Worm (Caenorhabditis elegans) whole organism, L2 larva: ENCODE measurements around the gene T24H10.1.
A peak's percentile ranks its signal among the peaks of the same experiment; 100 is the strongest.

Source experiments
- C34F6.9 ChIP-seq: fragments of 150-350 bp; optimal IDR thresholded peaks from 2 replicates; lab custom pipeline; 2014; ENCODE audit warnings: missing biosample characterization, missing genetic modification characterization
- F13H6.1 ChIP-seq: sonication (generic microtip); optimal IDR thresholded peaks from 2 replicates; lab custom pipeline; 2016; ENCODE audit warnings: missing genetic modification characterization, missing compliant biosample characterization
- Y55F3AM.14 ChIP-seq: fragments of 200-800 bp; sonication (Bioruptor generic); optimal IDR thresholded peaks from 2 replicates; lab custom pipeline; 2018; ENCODE audit warnings: mild to moderate bottlenecking, missing genetic modification characterization, missing compliant biosample characterization
- alr-1 ChIP-seq: fragments of 150-350 bp; optimal IDR thresholded peaks from 2 replicates; lab custom pipeline; 2014; ENCODE audit warnings: missing biosample characterization, missing genetic modification characterization
- blmp-1 ChIP-seq: sonication (generic microtip); optimal IDR thresholded peaks from 2 replicates; lab custom pipeline; 2017; ENCODE audit warnings: missing genetic modification characterization, mild to moderate bottlenecking, missing compliant biosample characterization, antibody characterized with exemption, moderate library complexity; ENCODE audit not compliant: insufficient read depth
- ceh-16 ChIP-seq: fragments of 150-350 bp; optimal IDR thresholded peaks from 2 replicates; lab custom pipeline; 2014; ENCODE audit warnings: missing biosample characterization, missing genetic modification characterization
- ceh-82 ChIP-seq: fragments of 150-350 bp; optimal IDR thresholded peaks from 2 replicates; lab custom pipeline; 2014; ENCODE audit warnings: missing biosample characterization, missing genetic modification characterization
- crh-2 ChIP-seq: sonication (generic microtip); optimal IDR thresholded peaks from 2 replicates; lab custom pipeline; 2017; ENCODE audit warnings: missing biosample characterization, missing genetic modification characterization
- dmd-4 ChIP-seq: sonication (generic microtip); optimal IDR thresholded peaks from 2 replicates; lab custom pipeline; 2017; ENCODE audit warnings: missing biosample characterization, missing genetic modification characterization
- fos-1 ChIP-seq: fragments of 150-350 bp; optimal IDR thresholded peaks from 2 replicates; lab custom pipeline; 2014; ENCODE audit warnings: missing biosample characterization, missing genetic modification characterization
- gmeb-1 ChIP-seq: fragments of 150-350 bp; optimal IDR thresholded peaks from 2 replicates; lab custom pipeline; 2014; ENCODE audit warnings: missing biosample characterization, missing genetic modification characterization
- lin-11 ChIP-seq: fragments of 150-350 bp; sonication (generic microtip); optimal IDR thresholded peaks from 2 replicates; lab custom pipeline; 2014; ENCODE audit warnings: missing biosample characterization, missing genetic modification characterization, inconsistent platforms, mixed read lengths
- lin-39 ChIP-seq: fragments of 150-350 bp; optimal IDR thresholded peaks from 2 replicates; lab custom pipeline; 2014; ENCODE audit warnings: missing biosample characterization, missing genetic modification reagents, missing genetic modification characterization
- lsy-2 ChIP-seq, 2 experiments: fragments of 150-350 bp in 1 of 2; sonication (generic microtip) in 1 of 2; optimal IDR thresholded peaks; 2 replicates each; lab custom pipeline; 2014 to 2017; ENCODE audit warnings: missing biosample characterization in 2 of 2, missing genetic modification characterization in 2 of 2
- mbf-1 ChIP-seq: sonication (generic microtip); optimal IDR thresholded peaks from 2 replicates; lab custom pipeline; 2017; ENCODE audit warnings: missing biosample characterization, missing genetic modification characterization
- mdl-1 ChIP-seq, 2 experiments: fragments of 150-350 bp in 1 of 2; sonication (generic microtip) in 1 of 2; optimal IDR thresholded peaks; 2 replicates each; lab custom pipeline; 2017; ENCODE audit warnings: missing biosample characterization in 2 of 2, missing genetic modification characterization in 2 of 2
- nhr-10 ChIP-seq: sonication (generic microtip); optimal IDR thresholded peaks from 2 replicates; lab custom pipeline; 2017; ENCODE audit warnings: missing biosample characterization, missing genetic modification characterization
- nhr-11 ChIP-seq: fragments of 150-350 bp; optimal IDR thresholded peaks from 2 replicates; lab custom pipeline; 2014; ENCODE audit warnings: missing biosample characterization, missing genetic modification characterization
- nhr-12 ChIP-seq: fragments of 150-350 bp; optimal IDR thresholded peaks from 2 replicates; lab custom pipeline; 2014; ENCODE audit warnings: missing biosample characterization, missing genetic modification characterization
- nhr-129 ChIP-seq: fragments of 150-350 bp; optimal IDR thresholded peaks from 2 replicates; lab custom pipeline; 2014; ENCODE audit warnings: missing biosample characterization, missing genetic modification characterization
- nhr-21 ChIP-seq: fragments of 150-350 bp; optimal IDR thresholded peaks from 2 replicates; lab custom pipeline; 2014; ENCODE audit warnings: missing biosample characterization, missing genetic modification characterization
- nhr-6 ChIP-seq: fragments of 150-350 bp; optimal IDR thresholded peaks from 2 replicates; lab custom pipeline; 2014; ENCODE audit warnings: missing biosample characterization, missing genetic modification characterization
- peb-1 ChIP-seq: fragments of 150-350 bp; optimal IDR thresholded peaks from 2 replicates; lab custom pipeline; 2014; ENCODE audit warnings: missing biosample characterization, missing genetic modification characterization
- skn-1 ChIP-seq: sonication (generic microtip); optimal IDR thresholded peaks from 2 replicates; lab custom pipeline; 2017; ENCODE audit warnings: missing biosample characterization, missing genetic modification characterization
- sma-3 ChIP-seq: sonication (generic microtip); optimal IDR thresholded peaks from 2 replicates; lab custom pipeline; 2016; ENCODE audit warnings: missing genetic modification reagents, missing genetic modification characterization, missing compliant biosample characterization
- sma-9 ChIP-seq, 2 experiments: fragments of 150-350 bp in 1 of 2; sonication (generic microtip) in 1 of 2; optimal IDR thresholded peaks; 2 replicates each; lab custom pipeline; 2014 to 2016; ENCODE audit warnings: missing genetic modification characterization in 2 of 2, mild to moderate bottlenecking in 1 of 2, missing biosample characterization in 1 of 2, missing compliant biosample characterization in 1 of 2, missing genetic modification reagents in 1 of 2, moderate library complexity in 1 of 2
- snpc-4 ChIP-seq: fragments of 150-350 bp; optimal IDR thresholded peaks from 2 replicates; lab custom pipeline; 2014; ENCODE audit warnings: missing biosample characterization, missing genetic modification characterization
- unc-55 ChIP-seq: fragments of 150-350 bp; sonication (generic microtip); optimal IDR thresholded peaks from 3 replicates; lab custom pipeline; 2014; ENCODE audit warnings: missing biosample characterization, missing genetic modification reagents, missing genetic modification characterization
- unc-62 ChIP-seq: fragments of 150-350 bp; optimal IDR thresholded peaks from 2 replicates; lab custom pipeline; 2014; ENCODE audit warnings: missing biosample characterization, missing genetic modification reagents, missing genetic modification characterization
- zag-1 ChIP-seq: fragments of 150-350 bp; optimal IDR thresholded peaks from 2 replicates; lab custom pipeline; 2014; ENCODE audit warnings: missing biosample characterization, missing genetic modification characterization
- ztf-1 ChIP-seq: fragments of 200-800 bp; sonication (Bioruptor generic); conservative IDR thresholded peaks from 2 replicates; pipeline ENCODE4 v1.3.6; 2022; ENCODE audit warnings: missing genetic modification characterization, missing compliant biosample characterization
- ztf-11 ChIP-seq: sonication (generic microtip); optimal IDR thresholded peaks from 2 replicates; lab custom pipeline; 2017; ENCODE audit warnings: missing biosample characterization, missing genetic modification characterization
- ztf-4 ChIP-seq: fragments of 150-350 bp; optimal IDR thresholded peaks from 2 replicates; lab custom pipeline; 2014; ENCODE audit warnings: missing biosample characterization, missing genetic modification characterization

The T24H10.1 gene

ce11 chrII:9112851-9113250 is 13.7 kb downstream of the T24H10.1 start, which contains the start of gene jun-1 (continued):
- peak; percentile 51 for TF ChIP-seq ceh-16
- TF ChIP-seq nhr-10 (tag; lab: Kevin White, UChicago) = no peak
- peak; percentile 94 for TF ChIP-seq ztf-4 (tag; lab: Kevin White, UChicago)
- no peak for TF ChIP-seq lin-11
- TF ChIP-seq nhr-12 (tag; lab: Kevin White, UChicago) = no peak
- no peak for TF ChIP-seq lin-39 (tag; lab: Kevin White, UChicago)
- no peak for TF ChIP-seq dmd-4 (tag; lab: Kevin White, UChicago)
- peak; percentile 67 for TF ChIP-seq blmp-1 (tag; lab: Kevin White, UChicago)
- TF ChIP-seq mbf-1 (tag; lab: Kevin White, UChicago) = no peak
- peak; percentile 94 for TF ChIP-seq sma-3 (GFP tag; lab: Kevin White, UChicago)
- peak; percentile 93 for TF ChIP-seq nhr-21 (tag; lab: Kevin White, UChicago)
- TF ChIP-seq ceh-82 (tag; lab: Kevin White, UChicago) = peak; percentile 18

- TF ChIP-seq ceh-16 = no peak
- TF ChIP-seq F13H6.1 (tag; lab: Kevin White, UChicago) = peak; percentile 36
- TF ChIP-seq ztf-1 (GFP tag; lab: Robert Waterston, UW) = no peak
- no peak for TF ChIP-seq peb-1 (tag; lab: Kevin White, UChicago)
- TF ChIP-seq blmp-1 (tag; lab: Kevin White, UChicago) = peak; percentile 69
- TF ChIP-seq unc-62 (GFP tag; lab: Kevin White, UChicago) = no peak
- no peak for TF ChIP-seq Y55F3AM.14 (GFP tag; lab: Kevin White, UChicago)
- no peak for TF ChIP-seq snpc-4 (tag; lab: Kevin White, UChicago)
- TF ChIP-seq fos-1 = peak; percentile 68
- TF ChIP-seq crh-2 (tag; lab: Kevin White, UChicago) = peak; percentile 41
- no peak for TF ChIP-seq lin-39 (tag; lab: Kevin White, UChicago)
- no peak for TF ChIP-seq skn-1
- TF ChIP-seq nhr-11 = no peak
- TF ChIP-seq gmeb-1 (tag; lab: Kevin White, UChicago) = no peak
- peak; percentile 46 for TF ChIP-seq sma-9 (GFP tag; optimal IDR thresholded peaks at IDR 0.05; lab: Kevin White, UChicago)
- no peak for TF ChIP-seq sma-9 (tag; optimal IDR thresholded peaks at IDR 0.05; lab: Kevin White, UChicago)
- no peak for TF ChIP-seq unc-55 (GFP tag; lab: Kevin White, UChicago)
Measured at ce11 chrII:9113759-9114158, 14.6 kb downstream of the T24H10.1 start.

- TF ChIP-seq lin-11 (no peak), ceh-82 (tag; lab: Kevin White, UChicago) (no peak), unc-62 (GFP tag; lab: Kevin White, UChicago) (no peak), C34F6.9 (no peak), mdl-1 (tag; optimal IDR thresholded peaks at IDR 0.05; lab: Kevin White, UChicago) (no peak), peb-1 (tag; lab: Kevin White, UChicago) (no peak), nhr-21 (tag; lab: Kevin White, UChicago) (no peak), zag-1 (tag; lab: Kevin White, UChicago) (no peak), ztf-4 (tag; lab: Kevin White, UChicago) (no peak), unc-55 (GFP tag; lab: Kevin White, UChicago) (no peak)
Measured at ce11 chrII:9114972-9115371, 15.8 kb downstream of the T24H10.1 start.

ce11 chrII:9115644-9116043 is 16.5 kb downstream of the T24H10.1 start:
- peak; percentile 32 for TF ChIP-seq crh-2 (tag; lab: Kevin White, UChicago)
- peak in 1 of 2 experiments; percentile 43 for TF ChIP-seq lsy-2 (tag; optimal IDR thresholded peaks at IDR 0.05; lab: Kevin White, UChicago)
- peak; percentile 37 for TF ChIP-seq sma-9 (GFP tag; optimal IDR thresholded peaks at IDR 0.05; lab: Kevin White, UChicago)
- no peak for TF ChIP-seq sma-9 (tag; optimal IDR thresholded peaks at IDR 0.05; lab: Kevin White, UChicago)
- peak; percentile 58 for TF ChIP-seq nhr-21 (tag; lab: Kevin White, UChicago)
- no peak for TF ChIP-seq nhr-6 (tag; lab: Kevin White, UChicago)
- TF ChIP-seq, all 48 proteins: peak for 4

- peak; percentile 99 for TF ChIP-seq fos-1
- TF ChIP-seq ztf-11 (tag; lab: Kevin White, UChicago) = no peak
- TF ChIP-seq nhr-129 (tag; lab: Kevin White, UChicago) = peak; percentile 35
- TF ChIP-seq lsy-2 (tag; optimal IDR thresholded peaks at IDR 0.05; lab: Kevin White, UChicago) = peak in 1 of 2 experiments; percentile 1
- no peak for TF ChIP-seq alr-1 (tag; lab: Kevin White, UChicago)
Measured at ce11 chrII:9116404-9116803, 17.2 kb downstream of the T24H10.1 start.
